Worm (Caenorhabditis elegans) whole organism, L2 larva: ENCODE data around the gene dsh-1.

Experiments
- R02D3.7 ChIP-seq: fragments of 150-350 bp; optimal IDR thresholded peaks from 2 replicates; lab custom pipeline; 2014; ENCODE audit warnings: missing biosample characterization, missing genetic modification characterization
- egl-27 ChIP-seq: sonication (generic microtip); optimal IDR thresholded peaks from 3 replicates; lab custom pipeline; 2017; ENCODE audit warnings: missing biosample characterization, missing genetic modification reagents, missing genetic modification characterization
- fos-1 ChIP-seq: fragments of 150-350 bp; optimal IDR thresholded peaks from 2 replicates; lab custom pipeline; 2014; ENCODE audit warnings: missing biosample characterization, missing genetic modification characterization
- nhr-11 ChIP-seq: fragments of 150-350 bp; optimal IDR thresholded peaks from 2 replicates; lab custom pipeline; 2014; ENCODE audit warnings: missing biosample characterization, missing genetic modification characterization
- nhr-6 ChIP-seq: fragments of 150-350 bp; optimal IDR thresholded peaks from 2 replicates; lab custom pipeline; 2014; ENCODE audit warnings: missing biosample characterization, missing genetic modification characterization
- nhr-77 ChIP-seq: fragments of 150-350 bp; optimal IDR thresholded peaks from 2 replicates; lab custom pipeline; 2014; ENCODE audit warnings: missing biosample characterization, missing genetic modification characterization

- TF ChIP-seq egl-27 (tag; lab: Kevin White, UChicago), result no peak
- no peak for TF ChIP-seq nhr-77
- TF ChIP-seq fos-1 (tag; lab: Kevin White, UChicago), result no peak
- TF ChIP-seq nhr-11 (tag; lab: Kevin White, UChicago), result no peak
- TF ChIP-seq nhr-6 (tag; lab: Kevin White, UChicago), result no peak
- no peak for TF ChIP-seq R02D3.7 (tag; lab: Kevin White, UChicago)
Observed at ce11 chrII:5218349-5218748, 6.8 kb downstream of the dsh-1 start.
